Worm (Caenorhabditis elegans): Measurements from ENCODE around the gene ltd-1.

DNA sequence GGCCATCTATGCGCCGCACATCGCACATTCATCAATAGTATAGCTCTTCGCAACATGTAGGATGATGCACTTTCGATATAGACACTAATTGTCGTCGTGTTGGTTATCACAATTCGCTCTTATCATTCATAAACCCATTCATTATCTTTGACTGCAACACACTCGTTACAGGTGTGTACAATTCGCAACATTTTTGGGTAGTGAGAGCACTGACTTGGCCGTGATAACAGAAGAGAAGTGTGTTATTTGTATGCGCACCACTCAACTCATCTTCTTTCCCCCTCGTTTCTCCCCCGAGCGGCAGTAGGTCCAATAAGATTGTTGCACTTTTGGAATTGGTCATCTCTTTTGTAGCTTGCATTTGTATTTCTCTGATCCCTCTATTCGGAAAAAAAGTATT is 34.7 kb upstream of the ltd-1 start:
- TF ChIP-seq pha-4 (tag; optimal IDR thresholded peaks at IDR 0.05), result no peak
- no peak for TF ChIP-seq nhr-12 (tag; optimal IDR thresholded peaks at IDR 0.05)
- TF ChIP-seq drap-1 (GFP tag; optimal IDR thresholded peaks at IDR 0.05), result no peak
- no peak for TF ChIP-seq unc-62 (GFP tag; optimal IDR thresholded peaks at IDR 0.05)
- no peak for TF ChIP-seq lsy-2 (tag; optimal IDR thresholded peaks at IDR 0.05)
- no peak for TF ChIP-seq sptf-1 (tag; optimal IDR thresholded peaks at IDR 0.05)
- TF ChIP-seq ceh-83 (GFP tag; optimal IDR thresholded peaks at IDR 0.05), result no peak
- no peak for TF ChIP-seq mep-1 (tag; optimal IDR thresholded peaks at IDR 0.05)
- peak; percentile 67 for TF ChIP-seq nhr-2 (tag; optimal IDR thresholded peaks at IDR 0.05)
